Worm (Caenorhabditis elegans): ENCODE data around the gene sym-1.

The sym-1 gene

ce11 chrX:14602676-14603075 is 21.3 kb downstream of the sym-1 start, which contains the start of gene eor-2:
TSS of gene eor-2 (plus strand) at chrX:14603017.
- TF ChIP-seq lir-1 (GFP tag; conservative IDR thresholded peaks at IDR 0.05) (peak; percentile 47), somi-1 (GFP tag; optimal IDR thresholded peaks at IDR 0.05) (peak; percentile 9), madf-10 (tag; optimal IDR thresholded peaks at IDR 0.05) (peak; percentile 60), tbp1 (GFP tag; optimal IDR thresholded peaks at IDR 0.05) (no peak), F23B12.7 (tag; optimal IDR thresholded peaks at IDR 0.05; ENCODE audit: insufficient read depth) (peak; percentile 15), repo-1 (tag; optimal IDR thresholded peaks at IDR 0.05) (no peak), dox-1 (GFP tag; IDR thresholded peaks at IDR 0.05) (no peak), ceh-27 (GFP tag; optimal IDR thresholded peaks at IDR 0.05) (peak; percentile 69), snpc-3.4 (tag; optimal IDR thresholded peaks at IDR 0.05) (no peak), let-607 (tag; optimal IDR thresholded peaks at IDR 0.05) (peak in 1 of 2 experiments; percentile 47), rcor-1 (GFP tag; IDR thresholded peaks at IDR 0.05) (0 out of 2 replicates have a peak, but pooled peaks have one; percentile 33), snpc-1.1 (tag; optimal IDR thresholded peaks at IDR 0.05; ENCODE audit: insufficient read depth) (no peak), ztf-26 (tag; optimal IDR thresholded peaks at IDR 0.05) (peak; percentile 2), ets-4 (GFP tag; optimal IDR thresholded peaks at IDR 0.05) (peak; percentile 61), lin-35 (GFP tag; optimal IDR thresholded peaks at IDR 0.05) (no peak), K11D2.4 (GFP tag; IDR thresholded peaks at IDR 0.05) (0 out of 2 replicates have a peak, but pooled peaks have one; percentile 17), dpl-1 (GFP tag; optimal IDR thresholded peaks at IDR 0.05) (peak; percentile 1), nfya-1 (tag; optimal IDR thresholded peaks at IDR 0.05; ENCODE audit: borderline replicate concordance, insufficient read depth) (no peak), lin-40 (tag; optimal IDR thresholded peaks at IDR 0.05) (peak; percentile 58), snpc-1.3 (tag; optimal IDR thresholded peaks at IDR 0.05; ENCODE audit: insufficient read depth) (peak; percentile 5), akir-1 (GFP tag; optimal IDR thresholded peaks at IDR 0.05) (peak; percentile 8), bed-2 (GFP tag; IDR thresholded peaks at IDR 0.05) (no peak), nhr-27 (tag; optimal IDR thresholded peaks at IDR 0.05) (no peak), egl-44 (GFP tag; IDR thresholded peaks at IDR 0.05) (0 out of 2 replicates have a peak, but pooled peaks have one; percentile 18), K12H6.12 (tag; optimal IDR thresholded peaks at IDR 0.05) (peak; percentile 30), egrh-3 (GFP tag; IDR thresholded peaks at IDR 0.05) (peak; percentile 61), rec-8 (tag; optimal IDR thresholded peaks at IDR 0.05) (no peak), nhr-80 (tag; optimal IDR thresholded peaks at IDR 0.05) (peak; percentile 92), ekl-4 (GFP tag; IDR thresholded peaks at IDR 0.05) (no peak), Y53G8AR.9 (GFP tag; conservative IDR thresholded peaks at IDR 0.05) (no peak), snpc-4 (GFP tag; optimal IDR thresholded peaks at IDR 0.05) (peak; percentile 17), snpc-4 (tag; optimal IDR thresholded peaks at IDR 0.05) (peak; percentile 70 to 86 (median 72)), mcd-1 (GFP tag; IDR thresholded peaks at IDR 0.05) (0 out of 2 replicates have a peak, but pooled peaks have one; percentile 27), ZK185.1 (tag; optimal IDR thresholded peaks at IDR 0.05; ENCODE audit: poor library complexity, severe bottlenecking) (peak; percentile 31), atf-7 (tag; optimal IDR thresholded peaks at IDR 0.05) (peak; percentile 10), fkh-3 (tag; optimal IDR thresholded peaks at IDR 0.05) (no peak), pha-4 (tag; optimal IDR thresholded peaks at IDR 0.05) (peak; percentile 32), hmg-1.2 (GFP tag; IDR thresholded peaks at IDR 0.05) (peak; percentile 51; the same call in 1 of the 2 replicates), F22D6.2 (tag; optimal IDR thresholded peaks at IDR 0.05) (no peak), attf-5 (GFP tag; optimal IDR thresholded peaks at IDR 0.05) (peak; percentile 74), gei-17 (GFP tag; optimal IDR thresholded peaks at IDR 0.05) (peak; percentile 41), sea-2 (GFP tag; IDR thresholded peaks at IDR 0.05) (no peak)

Measured in whole organism, young adult.